Worm (Caenorhabditis elegans) whole organism, late embryonic: ENCODE data around the gene ubh-3.

Source experiments
- ama-1 ChIP-seq: fragments of 150-350 bp; optimal IDR thresholded peaks from 2 replicates; lab custom pipeline; 2014
- ceh-34 ChIP-seq: sonication (generic microtip); optimal IDR thresholded peaks from 2 replicates; lab custom pipeline; 2016; ENCODE audit warnings: mild to moderate bottlenecking, missing genetic modification characterization, missing compliant biosample characterization
- fkh-10 ChIP-seq: fragments of 150-350 bp; optimal IDR thresholded peaks from 2 replicates; lab custom pipeline; 2014; ENCODE audit warnings: missing biosample characterization, missing genetic modification reagents, missing genetic modification characterization
- lim-6 ChIP-seq: sonication (generic microtip); optimal IDR thresholded peaks from 2 replicates; lab custom pipeline; 2016; ENCODE audit warnings: missing genetic modification characterization, missing compliant biosample characterization
- lin-11 ChIP-seq: fragments of 200-800 bp; sonication (Bioruptor generic); optimal IDR thresholded peaks from 2 replicates; lab custom pipeline; 2018; ENCODE audit warnings: mild to moderate bottlenecking, missing genetic modification characterization, missing compliant biosample characterization
- npax-4 ChIP-seq: sonication (generic microtip); optimal IDR thresholded peaks from 2 replicates; lab custom pipeline; 2016; ENCODE audit warnings: missing genetic modification characterization, missing compliant biosample characterization
- pha-2 ChIP-seq: sonication (generic microtip); optimal IDR thresholded peaks from 2 replicates; lab custom pipeline; 2017; ENCODE audit warnings: mild to moderate bottlenecking, missing genetic modification characterization, missing compliant biosample characterization
- pqm-1 ChIP-seq: sonication (generic microtip); optimal IDR thresholded peaks from 2 replicates; lab custom pipeline; 2016; ENCODE audit warnings: missing genetic modification characterization, missing compliant biosample characterization
- pros-1 ChIP-seq: fragments of 150-350 bp; optimal IDR thresholded peaks from 2 replicates; lab custom pipeline; 2014; ENCODE audit warnings: missing biosample characterization, missing genetic modification reagents, missing genetic modification characterization
- rnt-1 ChIP-seq: sonication (generic microtip); optimal IDR thresholded peaks from 2 replicates; lab custom pipeline; 2016; ENCODE audit warnings: missing genetic modification characterization, missing compliant biosample characterization
- syd-9 ChIP-seq: sonication (generic microtip); optimal IDR thresholded peaks from 2 replicates; lab custom pipeline; 2016; ENCODE audit warnings: mild to moderate bottlenecking, missing genetic modification characterization, moderate library complexity, missing compliant biosample characterization
- tbx-7 ChIP-seq: sonication (generic microtip); optimal IDR thresholded peaks from 2 replicates; lab custom pipeline; 2016; ENCODE audit warnings: missing genotype, missing genetic modification characterization, missing compliant biosample characterization

DNA sequence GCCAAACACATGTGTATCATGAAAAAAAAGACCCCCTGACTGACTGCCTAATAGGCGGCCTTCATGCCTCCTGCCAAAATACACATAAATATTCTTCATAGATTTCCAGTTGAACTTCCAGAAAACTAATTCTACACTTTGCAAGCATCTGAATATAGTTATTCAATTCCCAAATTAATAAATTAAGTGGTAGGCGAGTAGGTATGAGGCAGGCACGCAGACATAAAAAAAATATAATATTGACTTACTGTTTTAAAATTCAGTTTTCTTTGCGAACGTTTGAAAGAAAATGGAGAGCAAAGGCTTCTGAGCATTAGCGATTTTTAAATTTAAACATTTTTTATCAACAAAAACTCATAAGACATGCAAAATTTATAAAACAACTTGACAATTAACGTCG lies 20.7 kb downstream of the ubh-3 start:
- TF ChIP-seq pros-1 (tag; lab: Kevin White, UChicago) (no peak), fkh-10 (GFP tag; lab: Kevin White, UChicago) (no peak), lim-6 (tag; lab: Kevin White, UChicago) (no peak), tbx-7 (no peak), npax-4 (tag; lab: Kevin White, UChicago) (no peak), rnt-1 (no peak), lin-11 (tag; lab: Kevin White, UChicago) (no peak), pha-2 (no peak), ama-1 (lab: Kevin White, UChicago) (no peak), ceh-34 (tag; lab: Kevin White, UChicago) (no peak), syd-9 (no peak), pqm-1 (tag; lab: Kevin White, UChicago) (no peak)
